Worm (Caenorhabditis elegans) whole organism, L3 larva: ENCODE results near the gene atln-1.

Experiments
- R02D3.7 ChIP-seq: fragments of 150-350 bp; optimal IDR thresholded peaks from 2 replicates; lab custom pipeline; 2014; ENCODE audit warnings: missing biosample characterization, missing genetic modification characterization
- daf-12 ChIP-seq: fragments of 150-350 bp; optimal IDR thresholded peaks from 2 replicates; lab custom pipeline; 2014; ENCODE audit warnings: missing biosample characterization, missing genetic modification reagents, missing genetic modification characterization
- elt-3 ChIP-seq, 3 experiments: fragments of 150-350 bp in 1 of 3; sonication (generic microtip) in 2 of 3; optimal IDR thresholded peaks; 2 replicates in 2 of 3; 4 replicates in 1 of 3; lab custom pipeline; 2014 to 2017; ENCODE audit warnings: missing biosample characterization in 3 of 3, missing genetic modification characterization in 3 of 3
- fkh-10 ChIP-seq: sonication (generic microtip); optimal IDR thresholded peaks from 2 replicates; lab custom pipeline; 2017; ENCODE audit warnings: missing biosample characterization, missing genetic modification reagents, missing genetic modification characterization
- nhr-12 ChIP-seq: fragments of 150-350 bp; optimal IDR thresholded peaks from 2 replicates; lab custom pipeline; 2014; ENCODE audit warnings: missing biosample characterization, missing genetic modification characterization
- nhr-76 ChIP-seq: fragments of 150-350 bp; sonication (generic microtip); optimal IDR thresholded peaks from 5 replicates; lab custom pipeline; 2014; ENCODE audit warnings: missing biosample characterization, missing genetic modification characterization
- nhr-77 ChIP-seq: fragments of 150-350 bp; optimal IDR thresholded peaks from 2 replicates; lab custom pipeline; 2014; ENCODE audit warnings: missing biosample characterization, missing genetic modification characterization
- pha-4 ChIP-seq: fragments of 150-350 bp; optimal IDR thresholded peaks from 2 replicates; lab custom pipeline; 2014; ENCODE audit warnings: missing biosample characterization, missing genetic modification reagents, missing genetic modification characterization
- skn-1 ChIP-seq: fragments of 150-350 bp; optimal IDR thresholded peaks from 2 replicates; lab custom pipeline; 2014; ENCODE audit warnings: missing biosample characterization, missing genetic modification characterization
- unc-39 ChIP-seq: sonication (generic microtip); optimal IDR thresholded peaks from 4 replicates; lab custom pipeline; 2017; ENCODE audit warnings: missing biosample characterization, missing genetic modification characterization
- unc-62 ChIP-seq: fragments of 150-350 bp; sonication (generic microtip); optimal IDR thresholded peaks from 4 replicates; lab custom pipeline; 2014; ENCODE audit warnings: missing biosample characterization, missing genetic modification reagents, missing genetic modification characterization
- zag-1 ChIP-seq: fragments of 150-350 bp; optimal IDR thresholded peaks from 2 replicates; lab custom pipeline; 2014; ENCODE audit warnings: missing biosample characterization, missing genetic modification characterization
- ztf-4 ChIP-seq: fragments of 150-350 bp; optimal IDR thresholded peaks from 2 replicates; lab custom pipeline; 2014; ENCODE audit warnings: missing biosample characterization, missing genetic modification characterization

ce11 chrIV:2798339-2798738 is 9.8 kb downstream of the atln-1 start, which contains the start of gene Y54G2A.52:
- no peak for TF ChIP-seq daf-12 (tag; lab: Kevin White, UChicago)
- TF ChIP-seq unc-62 (GFP tag; lab: Kevin White, UChicago) = no peak
- no peak for TF ChIP-seq zag-1 (tag; lab: Kevin White, UChicago)
- TF ChIP-seq unc-39 = no peak
- TF ChIP-seq nhr-77 = no peak
- no peak for TF ChIP-seq R02D3.7 (tag; lab: Kevin White, UChicago)
- TF ChIP-seq pha-4 (tag; lab: Kevin White, UChicago) = peak; percentile 84
- TF ChIP-seq nhr-76 = no peak
- TF ChIP-seq elt-3 (tag; optimal IDR thresholded peaks at IDR 0.05; lab: Kevin White, UChicago) = no peak
- no peak for TF ChIP-seq fkh-10 (GFP tag; lab: Kevin White, UChicago)
- peak; percentile 35 for TF ChIP-seq skn-1 (tag; lab: Kevin White, UChicago)
- no peak for TF ChIP-seq ztf-4 (tag; lab: Kevin White, UChicago)
- no peak for TF ChIP-seq nhr-12
